Fruit fly (Drosophila melanogaster): ENCODE data around the gene CG6356.

DNA sequence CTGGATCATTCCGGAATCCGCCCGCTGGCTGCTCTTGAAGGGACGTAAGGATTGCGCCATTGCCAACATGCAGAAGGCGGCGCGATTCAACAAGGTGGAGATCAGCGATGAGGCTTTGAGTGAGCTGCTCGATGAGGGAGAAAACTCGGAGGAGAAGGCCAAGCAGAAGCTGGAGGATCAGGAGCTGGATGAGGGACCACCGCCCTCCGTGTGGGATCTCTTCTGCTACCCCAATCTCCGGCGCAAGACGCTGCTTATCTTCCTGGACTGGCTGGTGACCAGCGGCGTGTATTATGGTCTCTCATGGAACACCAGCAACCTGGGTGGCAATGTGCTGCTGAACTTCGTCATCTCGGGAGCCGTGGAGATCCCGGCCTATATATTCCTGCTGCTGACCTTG lies 9.5 kb upstream of the CG6356 start:
- no peak for TF ChIP-seq cyc (GFP tag; optimal IDR thresholded peaks at IDR 0.05)
- no peak for TF ChIP-seq CG31627 (GFP tag; optimal IDR thresholded peaks at IDR 0.05)
- no peak for TF ChIP-seq CG10631 (GFP tag; optimal IDR thresholded peaks at IDR 0.05)
